Worm (Caenorhabditis elegans) whole organism, mixed stage, embryonic: Measurements from ENCODE around the gene B0563.1.

Source experiments
- blmp-1 ChIP-seq: fragments of 150-350 bp; optimal IDR thresholded peaks from 2 replicates; lab custom pipeline; 2014; ENCODE audit warnings: missing biosample characterization, missing genetic modification characterization
- ceh-83 ChIP-seq: fragments of 200-800 bp; sonication (Bioruptor generic); optimal IDR thresholded peaks from 2 replicates; lab custom pipeline; 2018; ENCODE audit warnings: mild to moderate bottlenecking, missing genetic modification characterization, missing compliant biosample characterization
- ces-1 ChIP-seq: fragments of 150-350 bp; optimal IDR thresholded peaks from 2 replicates; lab custom pipeline; 2014; ENCODE audit warnings: missing biosample characterization, missing genetic modification reagents, missing genetic modification characterization
- elt-1 ChIP-seq: sonication (generic microtip); optimal IDR thresholded peaks from 2 replicates; lab custom pipeline; 2017; ENCODE audit warnings: missing genetic modification characterization, mild to moderate bottlenecking, missing compliant biosample characterization, antibody characterized with exemption, moderate library complexity, borderline replicate concordance; ENCODE audit not compliant: insufficient read depth
- mab-5 ChIP-seq: fragments of 150-350 bp; optimal IDR thresholded peaks from 2 replicates; lab custom pipeline; 2014; ENCODE audit warnings: missing biosample characterization, missing genetic modification characterization
- nhr-237 ChIP-seq: fragments of 150-350 bp; optimal IDR thresholded peaks from 2 replicates; lab custom pipeline; 2014; ENCODE audit warnings: missing biosample characterization, missing genetic modification characterization
- nhr-76 ChIP-seq: sonication (generic microtip); optimal IDR thresholded peaks from 2 replicates; lab custom pipeline; 2017; ENCODE audit warnings: missing biosample characterization, missing genetic modification characterization
- pha-4 ChIP-seq: fragments of 150-350 bp; optimal IDR thresholded peaks from 2 replicates; lab custom pipeline; 2018; ENCODE audit warnings: missing biosample characterization, missing genetic modification reagents, missing genetic modification characterization
- sem-2 ChIP-seq: fragments of 200-800 bp; sonication (Bioruptor generic); optimal IDR thresholded peaks from 2 replicates; lab custom pipeline; 2018; ENCODE audit warnings: mild to moderate bottlenecking, missing genetic modification characterization, missing compliant biosample characterization
- snpc-4 ChIP-seq: fragments of 150-350 bp; optimal IDR thresholded peaks from 2 replicates; lab custom pipeline; 2014; ENCODE audit warnings: missing biosample characterization, missing genetic modification characterization
- unc-39 ChIP-seq: fragments of 150-350 bp; optimal IDR thresholded peaks from 2 replicates; lab custom pipeline; 2014; ENCODE audit warnings: missing biosample characterization, missing genetic modification characterization
- unc-62 ChIP-seq: fragments of 150-350 bp; optimal IDR thresholded peaks from 2 replicates; lab custom pipeline; 2014; ENCODE audit warnings: missing biosample characterization, missing genetic modification reagents, missing genetic modification characterization
- ztf-11 ChIP-seq: fragments of 150-350 bp; optimal IDR thresholded peaks from 2 replicates; lab custom pipeline; 2014; ENCODE audit warnings: missing biosample characterization, missing genetic modification characterization

ce11 chrX:9180823-9181222 is 9.5 kb downstream of the B0563.1 start, which contains the start of gene Y81B9A.4:
- TF ChIP-seq blmp-1 (tag; lab: Kevin White, UChicago): no peak
- no peak for TF ChIP-seq unc-62 (GFP tag; lab: Kevin White, UChicago)
- no peak for TF ChIP-seq snpc-4 (tag; lab: Kevin White, UChicago)
- no peak for TF ChIP-seq unc-39
- no peak for TF ChIP-seq elt-1
- TF ChIP-seq ces-1 (GFP tag; lab: Kevin White, UChicago): no peak
- TF ChIP-seq nhr-237 (tag; lab: Kevin White, UChicago): no peak
- TF ChIP-seq ceh-83 (GFP tag; lab: Kevin White, UChicago): no peak
- TF ChIP-seq ztf-11 (tag; lab: Kevin White, UChicago): no peak
- no peak for TF ChIP-seq pha-4 (tag; lab: Kevin White, UChicago)
- TF ChIP-seq mab-5 (tag; lab: Kevin White, UChicago): no peak
- no peak for TF ChIP-seq sem-2 (GFP tag; lab: Kevin White, UChicago)
- TF ChIP-seq nhr-76: no peak
